Worm (Caenorhabditis elegans): ENCODE data around the gene T11B7.2.

Gene T11B7.2

ce11 chrIV:8869624-8870023 is 25.3 kb upstream of the T11B7.2 start, which contains the start of gene npp-23:
Gene npp-23, minus strand, starts transcription at chrIV:8869679.
- TF ChIP-seq elt-3 (tag; optimal IDR thresholded peaks at IDR 0.05), result peak in 1 of 6 experiments; percentile 13
- TF ChIP-seq vab-15 (tag; optimal IDR thresholded peaks at IDR 0.05), result no peak
- TF ChIP-seq nhr-237 (tag; optimal IDR thresholded peaks at IDR 0.05), result no peak
- no peak for TF ChIP-seq ama-1 (optimal IDR thresholded peaks at IDR 0.05)
- no peak for TF ChIP-seq C34B4.2 (tag; optimal IDR thresholded peaks at IDR 0.05)
- no peak for TF ChIP-seq egl-27 (tag; optimal IDR thresholded peaks at IDR 0.05)
- TF ChIP-seq lsy-2 (tag; optimal IDR thresholded peaks at IDR 0.05), result peak in 1 of 2 experiments; percentile 60
- peak; percentile 93 to 96 (median 95) for TF ChIP-seq dpl-1 (GFP tag; optimal IDR thresholded peaks at IDR 0.05)
- TF ChIP-seq fos-1 (tag; optimal IDR thresholded peaks at IDR 0.05), result no peak
- TF ChIP-seq nhr-84 (tag; optimal IDR thresholded peaks at IDR 0.05), result no peak
- peak; percentile 19 for TF ChIP-seq lin-15B (tag; optimal IDR thresholded peaks at IDR 0.05)
- TF ChIP-seq unc-130 (tag; optimal IDR thresholded peaks at IDR 0.05), result peak; percentile 46
- TF ChIP-seq dsc-1 (tag; optimal IDR thresholded peaks at IDR 0.05), result peak; percentile 53
- TF ChIP-seq nhr-28 (tag; optimal IDR thresholded peaks at IDR 0.05), result no peak
- TF ChIP-seq F16B12.6 (tag; optimal IDR thresholded peaks at IDR 0.05), result peak; percentile 18
- no peak for TF ChIP-seq ets-5 (GFP tag; IDR thresholded peaks at IDR 0.05)
- TF ChIP-seq nhr-77 (tag; optimal IDR thresholded peaks at IDR 0.05), result no peak
- TF ChIP-seq ceh-88 (GFP tag; IDR thresholded peaks at IDR 0.05), result no peak
- no peak for TF ChIP-seq fkh-8 (tag; optimal IDR thresholded peaks at IDR 0.05)
- TF ChIP-seq swsn-7 (tag; optimal IDR thresholded peaks at IDR 0.05), result peak; percentile 50
- peak; percentile 37 for TF ChIP-seq C16A3.4 (tag; optimal IDR thresholded peaks at IDR 0.05)
- TF ChIP-seq rnt-1 (tag; optimal IDR thresholded peaks at IDR 0.05), result peak; percentile 58
- TF ChIP-seq nhr-11 (tag; optimal IDR thresholded peaks at IDR 0.05), result no peak
- TF ChIP-seq blmp-1 (tag; optimal IDR thresholded peaks at IDR 0.05), result peak; percentile 58
- peak; percentile 40 to 53 (median 43) for TF ChIP-seq ceh-82 (tag; optimal IDR thresholded peaks at IDR 0.05)
- peak; percentile 96 to 99 for TF ChIP-seq efl-1 (optimal IDR thresholded peaks at IDR 0.05)
- peak; percentile 96 to 99 for TF ChIP-seq efl-1 (GFP tag; optimal IDR thresholded peaks at IDR 0.05 in 1 of 2)
- peak; percentile 51 for TF ChIP-seq skn-1 (tag; optimal IDR thresholded peaks at IDR 0.05)
- peak; percentile 72 for TF ChIP-seq mep-1 (tag; optimal IDR thresholded peaks at IDR 0.05)
- no peak for TF ChIP-seq mab-9 (GFP tag; IDR thresholded peaks at IDR 0.05)
- TF ChIP-seq ceh-8 (GFP tag; optimal IDR thresholded peaks at IDR 0.05), result no peak
- TF ChIP-seq isw-1 (GFP tag; IDR thresholded peaks at IDR 0.05), result no peak; the same call in 1 of the 2 replicates
- TF ChIP-seq nhr-20 (tag; optimal IDR thresholded peaks at IDR 0.05), result peak; percentile 59
- no peak for TF ChIP-seq nhr-47 (tag; optimal IDR thresholded peaks at IDR 0.05)
- TF ChIP-seq lin-39 (tag; optimal IDR thresholded peaks at IDR 0.05), result no peak
- peak; percentile 54 for TF ChIP-seq nhr-19 (GFP tag; conservative IDR thresholded peaks at IDR 0.05)
- TF ChIP-seq xbp-1 (tag; optimal IDR thresholded peaks at IDR 0.05), result peak; percentile 51
- TF ChIP-seq egl-13 (tag; optimal IDR thresholded peaks at IDR 0.05), result peak; percentile 12
- peak; percentile 72 for TF ChIP-seq snu-23 (GFP tag; optimal IDR thresholded peaks at IDR 0.05)
- peak; percentile 15 for TF ChIP-seq snpc-4 (tag; optimal IDR thresholded peaks at IDR 0.05)
- no peak for TF ChIP-seq sox-4 (tag; optimal IDR thresholded peaks at IDR 0.05)
- TF ChIP-seq alr-1 (tag; optimal IDR thresholded peaks at IDR 0.05; ENCODE audit: borderline replicate concordance), result no peak
- TF ChIP-seq aly-2 (tag; optimal IDR thresholded peaks at IDR 0.05), result peak; percentile 11
- peak in 1 of 2 experiments; percentile 34 for TF ChIP-seq mdl-1 (tag; optimal IDR thresholded peaks at IDR 0.05)
- peak; percentile 38; the same call in 1 of the 2 replicates for TF ChIP-seq grh-1 (GFP tag; IDR thresholded peaks at IDR 0.05)
- TF ChIP-seq lin-35 (GFP tag; optimal IDR thresholded peaks at IDR 0.05), result peak; percentile 95 to 97
- no peak for TF ChIP-seq fkh-10 (GFP tag; optimal IDR thresholded peaks at IDR 0.05)
- TF ChIP-seq irx-1 (tag; optimal IDR thresholded peaks at IDR 0.05), result no peak
- peak; percentile 15 for TF ChIP-seq lin-13 (GFP tag; optimal IDR thresholded peaks at IDR 0.05)

Data from whole organism, L1 larva.